Fruit fly (Drosophila melanogaster): ENCODE results near the gene Cen.

dm6 chr2L:20664428-20664827 lies 17.2 kb downstream of the Cen start:
- TF ChIP-seq CG2875 (GFP tag; optimal IDR thresholded peaks at IDR 0.05) (no peak), lab (GFP tag; optimal IDR thresholded peaks at IDR 0.05) (no peak), CG12104 (GFP tag; optimal IDR thresholded peaks at IDR 0.05) (no peak)

Measured in whole organism, embryonic.